Worm (Caenorhabditis elegans): ENCODE data around the gene bas-1.

DNA sequence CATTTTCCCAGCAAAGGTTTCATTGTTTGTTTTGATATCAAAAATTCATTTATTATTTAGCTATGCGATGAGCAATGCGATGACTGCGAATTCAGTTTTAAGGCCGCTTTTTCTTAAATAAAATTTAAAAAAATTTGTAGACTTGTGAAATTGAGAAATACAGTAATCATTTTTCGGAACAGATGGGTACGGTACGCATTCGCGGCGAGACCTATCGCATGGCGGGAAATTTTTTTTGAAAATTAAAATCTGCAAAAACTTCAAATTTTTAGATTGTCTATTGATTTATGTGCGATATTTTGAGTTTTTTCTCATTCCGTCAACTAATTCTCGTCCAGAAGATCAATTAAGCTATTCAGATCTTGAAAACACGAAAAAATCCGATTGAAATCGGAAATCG is 51.4 kb downstream of the bas-1 start:
- TF ChIP-seq F49E8.2 (tag; optimal IDR thresholded peaks at IDR 0.05; ENCODE audit: borderline replicate concordance) (peak; percentile 85), tag-97 (GFP tag; IDR thresholded peaks at IDR 0.05) (no peak), dve-1 (tag; optimal IDR thresholded peaks at IDR 0.05; ENCODE audit: insufficient read depth) (no peak), lsy-2 (tag; optimal IDR thresholded peaks at IDR 0.05) (peak in 1 of 2 experiments; percentile 73), nhr-237 (tag; optimal IDR thresholded peaks at IDR 0.05) (no peak), mdl-1 (tag; optimal IDR thresholded peaks at IDR 0.05) (no peak), egl-27 (tag; optimal IDR thresholded peaks at IDR 0.05) (no peak), aha-1 (tag) (no peak), hmg-1.1 (GFP tag; IDR thresholded peaks at IDR 0.05) (no peak)
